Fruit fly (Drosophila melanogaster): Measurements from ENCODE around the gene CG7720.

Gene CG7720

dm6 chr3R:18745961-18746468 lies 49.0 kb downstream of the CG7720 start, which contains the start of the genes PGS1 and gwl (continued):
- TF ChIP-seq kay (GFP tag; optimal IDR thresholded peaks at IDR 0.05) (peak; percentile 56), ara (GFP tag; IDR thresholded peaks at IDR 0.05) (peak; percentile 47; the same call in 1 of the 2 replicates), ERR (GFP tag; optimal IDR thresholded peaks at IDR 0.05) (no peak), CG17328 (GFP tag; IDR thresholded peaks at IDR 0.05) (peak; percentile 70), CG6791 (GFP tag; IDR thresholded peaks at IDR 0.05; ENCODE audit: partially characterized antibody) (no peak; the same call in 2 of the 3 replicates)

DNA sequence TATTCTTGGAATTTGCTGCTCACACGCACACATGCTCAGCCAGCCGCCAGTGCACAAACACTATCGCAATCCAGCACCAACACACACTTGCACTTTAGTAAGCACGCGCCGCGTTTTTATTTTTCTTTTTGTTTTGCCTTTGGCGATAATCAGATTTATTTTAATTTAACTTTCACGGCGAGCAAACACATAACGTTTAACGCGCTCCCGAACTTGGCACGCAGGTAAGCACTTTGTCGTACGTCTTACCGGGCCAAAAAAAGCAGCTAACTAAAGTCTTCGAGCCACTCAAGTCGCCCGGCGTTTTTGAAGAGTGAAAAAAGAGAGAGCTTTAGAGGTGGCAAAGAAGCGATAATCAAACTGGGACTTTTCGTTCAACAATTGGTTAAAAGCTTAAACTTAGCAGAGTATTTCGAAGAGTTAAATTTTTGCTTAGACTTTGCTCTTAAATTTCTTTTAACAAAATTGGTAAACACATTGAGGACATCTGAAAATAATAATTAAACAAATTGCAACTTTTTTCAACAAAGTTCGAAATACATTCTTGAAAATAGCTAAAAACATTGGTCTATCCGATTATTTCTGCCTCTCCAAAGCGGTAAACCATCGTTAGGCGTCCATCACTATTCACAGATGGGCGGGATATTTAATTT lies 51.6 kb downstream of the CG7720 start, which contains the start of gene Mekk1:
Gene Mekk1, minus strand, starts transcription at position 325 of the 653 bp plus-strand sequence.
- TF ChIP-seq CG14050 (GFP tag; IDR thresholded peaks at IDR 0.05) = 0 out of 3 replicates have a peak, but pooled peaks have one; percentile 26
- TF ChIP-seq CG7556 (GFP tag; optimal IDR thresholded peaks at IDR 0.05) = no peak
- TF ChIP-seq pros (GFP tag; optimal IDR thresholded peaks at IDR 0.05) = peak; percentile 27
- peak; percentile 17 for TF ChIP-seq unpg (GFP tag; optimal IDR thresholded peaks at IDR 0.05)
- TF ChIP-seq CG17802 (tag; optimal IDR thresholded peaks at IDR 0.05) = no peak
- peak; percentile 40 for TF ChIP-seq Abd-B (GFP tag; optimal IDR thresholded peaks at IDR 0.05)
- peak; percentile 53 for TF ChIP-seq Hmr (GFP tag; optimal IDR thresholded peaks at IDR 0.05)
- no peak for TF ChIP-seq CG11398 (GFP tag; optimal IDR thresholded peaks at IDR 0.05)
- TF ChIP-seq CG1529 (GFP tag; optimal IDR thresholded peaks at IDR 0.05) = no peak
- peak; percentile 20 for TF ChIP-seq CG13775 (GFP tag; optimal IDR thresholded peaks at IDR 0.05)
- TF ChIP-seq Xbp1 (GFP tag; optimal IDR thresholded peaks at IDR 0.05) = peak; percentile 55
- peak; percentile 39; the same call in 1 of the 2 replicates for TF ChIP-seq al (GFP tag; IDR thresholded peaks at IDR 0.05)
- peak; percentile 25 for TF ChIP-seq CG12942 (GFP tag; optimal IDR thresholded peaks at IDR 0.05)
- TF ChIP-seq Hmx (GFP tag; optimal IDR thresholded peaks at IDR 0.05) = peak; percentile 21
- peak; percentile 60 for TF ChIP-seq grau (tag; optimal IDR thresholded peaks at IDR 0.05)
- peak; percentile 82 for TF ChIP-seq BEAF-32 (GFP tag; optimal IDR thresholded peaks at IDR 0.05)
- TF ChIP-seq CG17829 (tag; optimal IDR thresholded peaks at IDR 0.05) = peak; percentile 3
- peak; percentile 74 for TF ChIP-seq lilli (GFP tag; optimal IDR thresholded peaks at IDR 0.05)
- TF ChIP-seq repo (GFP tag; optimal IDR thresholded peaks at IDR 0.05) = no peak
- TF ChIP-seq CG18476 (GFP tag; optimal IDR thresholded peaks at IDR 0.05) = peak; percentile 35
- TF ChIP-seq toy (GFP tag; IDR thresholded peaks at IDR 0.05) = no peak
- TF ChIP-seq CG9215 (GFP tag; IDR thresholded peaks at IDR 0.05) = peak; percentile 47
- TF ChIP-seq CG10462 (GFP tag; optimal IDR thresholded peaks at IDR 0.05) = no peak
- peak; percentile 66 for TF ChIP-seq CG34376 (GFP tag; optimal IDR thresholded peaks at IDR 0.05)
- TF ChIP-seq Doc3 (GFP tag; IDR thresholded peaks at IDR 0.05; ENCODE audit: partially characterized antibody) = peak; percentile 41; the same call in 2 of the 3 replicates
- TF ChIP-seq bcd (GFP tag; optimal IDR thresholded peaks at IDR 0.05) = peak; percentile 25
- no peak for TF ChIP-seq ase (GFP tag; IDR thresholded peaks at IDR 0.05)
- TF ChIP-seq CG31224 (GFP tag; IDR thresholded peaks at IDR 0.05) = 0 out of 2 replicates have a peak, but pooled peaks have one; percentile 27
- TF ChIP-seq Dek (tag; optimal IDR thresholded peaks at IDR 0.05) = peak; percentile 59
- peak in 1 of 3 experiments; percentile 52 for TF ChIP-seq Stat92E (GFP tag; optimal IDR thresholded peaks at IDR 0.05)
- no peak for TF ChIP-seq ATbp (GFP tag; optimal IDR thresholded peaks at IDR 0.05)
- peak; percentile 79 for TF ChIP-seq CG2120 (GFP tag; optimal IDR thresholded peaks at IDR 0.05)
- peak; percentile 76 for TF ChIP-seq CG9932 (GFP tag; IDR thresholded peaks at IDR 0.05)
- peak; percentile 20 for TF ChIP-seq maf-S (GFP tag; optimal IDR thresholded peaks at IDR 0.05)
- peak; percentile 74 for TF ChIP-seq CG15514 (GFP tag; optimal IDR thresholded peaks at IDR 0.05)
- peak; percentile 64 for TF ChIP-seq zfh2 (GFP tag; optimal IDR thresholded peaks at IDR 0.05)
- no peak for TF ChIP-seq CG8290 (GFP tag; optimal IDR thresholded peaks at IDR 0.05)
- no peak for TF ChIP-seq CG8290 (tag; optimal IDR thresholded peaks at IDR 0.05)
- TF ChIP-seq Nf-YB (GFP tag; optimal IDR thresholded peaks at IDR 0.05) = no peak
- TF ChIP-seq CG7357 (GFP tag; IDR thresholded peaks at IDR 0.05) = no peak
- no peak for TF ChIP-seq CG7928 (GFP tag; optimal IDR thresholded peaks at IDR 0.05)
- TF ChIP-seq hth (optimal IDR thresholded peaks at IDR 0.05) = no peak
- peak; percentile 26 for TF ChIP-seq ems (GFP tag; optimal IDR thresholded peaks at IDR 0.05)

Data from whole organism, embryonic.